Worm (Caenorhabditis elegans) whole organism, late embryonic: Measurements from ENCODE around the gene F28C10.3.

ENCODE experiments used
- C08G9.2 ChIP-seq: sonication (generic microtip); optimal IDR thresholded peaks from 2 replicates; lab custom pipeline; 2016; ENCODE audit warnings: mild to moderate bottlenecking, missing genetic modification characterization, moderate library complexity, missing compliant biosample characterization
- Y22D7AL.16 ChIP-seq: sonication (generic microtip); optimal IDR thresholded peaks from 2 replicates; lab custom pipeline; 2016; ENCODE audit warnings: missing genetic modification characterization, missing compliant biosample characterization
- ahr-1 ChIP-seq: sonication (generic microtip); optimal IDR thresholded peaks from 2 replicates; lab custom pipeline; 2016; ENCODE audit warnings: missing genetic modification characterization, missing compliant biosample characterization
- ama-1 ChIP-seq: fragments of 150-350 bp; optimal IDR thresholded peaks from 2 replicates; lab custom pipeline; 2014
- ceh-18 ChIP-seq: sonication (generic microtip); optimal IDR thresholded peaks from 2 replicates; lab custom pipeline; 2016; ENCODE audit warnings: missing genetic modification characterization, missing compliant biosample characterization
- ceh-19 ChIP-seq: fragments of 200-800 bp; sonication (Bioruptor generic); optimal IDR thresholded peaks from 2 replicates; lab custom pipeline; 2018; ENCODE audit warnings: mild to moderate bottlenecking, missing genetic modification characterization, missing compliant biosample characterization
- ceh-2 ChIP-seq: sonication (generic microtip); optimal IDR thresholded peaks from 2 replicates; lab custom pipeline; 2016; ENCODE audit warnings: missing genotype, missing genetic modification characterization, missing compliant biosample characterization
- ceh-24 ChIP-seq: sonication (generic microtip); optimal IDR thresholded peaks from 2 replicates; lab custom pipeline; 2016; ENCODE audit warnings: mild to moderate bottlenecking, missing genetic modification characterization, missing compliant biosample characterization
- ceh-34 ChIP-seq: sonication (generic microtip); optimal IDR thresholded peaks from 2 replicates; lab custom pipeline; 2016; ENCODE audit warnings: mild to moderate bottlenecking, missing genetic modification characterization, missing compliant biosample characterization
- ceh-6 ChIP-seq: fragments of 200-800 bp; sonication (Bioruptor generic); optimal IDR thresholded peaks from 2 replicates; lab custom pipeline; 2018; ENCODE audit warnings: mild to moderate bottlenecking, missing genetic modification characterization, missing compliant biosample characterization
- dmd-4 ChIP-seq: sonication (generic microtip); optimal IDR thresholded peaks from 2 replicates; lab custom pipeline; 2016; ENCODE audit warnings: borderline replicate concordance, missing genetic modification characterization, missing compliant biosample characterization
- dve-1 ChIP-seq: sonication (generic microtip); optimal IDR thresholded peaks from 2 replicates; lab custom pipeline; 2017; ENCODE audit warnings: antibody characterized with exemption, mild to moderate bottlenecking, missing genetic modification characterization, missing compliant biosample characterization
- elt-2 ChIP-seq: sonication (generic microtip); optimal IDR thresholded peaks from 2 replicates; lab custom pipeline; 2016; ENCODE audit warnings: missing genetic modification reagents, missing genetic modification characterization, missing compliant biosample characterization
- elt-4 ChIP-seq: sonication (generic microtip); optimal IDR thresholded peaks from 2 replicates; lab custom pipeline; 2016; ENCODE audit warnings: missing genetic modification characterization, missing compliant biosample characterization
- eyg-1 ChIP-seq: sonication (generic microtip); optimal IDR thresholded peaks from 2 replicates; lab custom pipeline; 2016; ENCODE audit warnings: missing genotype, missing genetic modification characterization, missing compliant biosample characterization
- hlh-13 ChIP-seq: fragments of 200-800 bp; sonication (Bioruptor generic); optimal IDR thresholded peaks from 2 replicates; lab custom pipeline; 2018; ENCODE audit warnings: mild to moderate bottlenecking, missing genetic modification characterization, missing compliant biosample characterization
- hlh-15 ChIP-seq: sonication (generic microtip); optimal IDR thresholded peaks from 2 replicates; lab custom pipeline; 2016; ENCODE audit warnings: missing genetic modification characterization, missing compliant biosample characterization
- lin-11 ChIP-seq: fragments of 200-800 bp; sonication (Bioruptor generic); optimal IDR thresholded peaks from 2 replicates; lab custom pipeline; 2018; ENCODE audit warnings: mild to moderate bottlenecking, missing genetic modification characterization, missing compliant biosample characterization
- mec-3 ChIP-seq: sonication (generic microtip); optimal IDR thresholded peaks from 2 replicates; lab custom pipeline; 2016; ENCODE audit warnings: borderline replicate concordance, missing genetic modification characterization, missing compliant biosample characterization
- nfya-1 ChIP-seq: sonication (generic microtip); optimal IDR thresholded peaks from 2 replicates; lab custom pipeline; 2017; ENCODE audit warnings: missing genetic modification characterization, mild to moderate bottlenecking, missing compliant biosample characterization, antibody characterized with exemption, moderate library complexity
- nhr-11 ChIP-seq: fragments of 150-350 bp; optimal IDR thresholded peaks from 2 replicates; lab custom pipeline; 2014; ENCODE audit warnings: missing biosample characterization, missing genetic modification characterization
- nhr-232 ChIP-seq: sonication (generic microtip); optimal IDR thresholded peaks from 2 replicates; lab custom pipeline; 2016; ENCODE audit warnings: missing genetic modification characterization, missing compliant biosample characterization
- npax-4 ChIP-seq: sonication (generic microtip); optimal IDR thresholded peaks from 2 replicates; lab custom pipeline; 2016; ENCODE audit warnings: missing genetic modification characterization, missing compliant biosample characterization
- odd-2 ChIP-seq: sonication (generic microtip); optimal IDR thresholded peaks from 2 replicates; lab custom pipeline; 2017; ENCODE audit warnings: antibody characterized with exemption, mild to moderate bottlenecking, missing genetic modification characterization, missing compliant biosample characterization
- pax-1 ChIP-seq: fragments of 150-350 bp; optimal IDR thresholded peaks from 2 replicates; lab custom pipeline; 2014; ENCODE audit warnings: missing biosample characterization, missing genetic modification characterization
- pros-1 ChIP-seq: fragments of 150-350 bp; optimal IDR thresholded peaks from 2 replicates; lab custom pipeline; 2014; ENCODE audit warnings: missing biosample characterization, missing genetic modification reagents, missing genetic modification characterization
- syd-9 ChIP-seq: sonication (generic microtip); optimal IDR thresholded peaks from 2 replicates; lab custom pipeline; 2016; ENCODE audit warnings: mild to moderate bottlenecking, missing genetic modification characterization, moderate library complexity, missing compliant biosample characterization
- tbx-2 ChIP-seq: sonication (generic microtip); optimal IDR thresholded peaks from 2 replicates; lab custom pipeline; 2016; ENCODE audit warnings: missing genetic modification characterization, missing compliant biosample characterization
- tbx-7 ChIP-seq: sonication (generic microtip); optimal IDR thresholded peaks from 2 replicates; lab custom pipeline; 2016; ENCODE audit warnings: missing genotype, missing genetic modification characterization, missing compliant biosample characterization
- unc-3 ChIP-seq, 2 experiments: fragments of 200-800 bp in 1 of 2; sonication (Bioruptor generic) in 1 of 2; sonication (generic microtip) in 1 of 2; conservative IDR thresholded peaks in 1 of 2; optimal IDR thresholded peaks in 1 of 2; 2 replicates each; pipeline versions ENCODE4 v1.3.6 to Lab custom; 2016 to 2022; ENCODE audit warnings: missing compliant biosample characterization in 2 of 2, missing genetic modification characterization in 2 of 2, missing genetic modification reagents in 1 of 2
- unc-42 ChIP-seq: sonication (generic microtip); optimal IDR thresholded peaks from 2 replicates; lab custom pipeline; 2016; ENCODE audit warnings: missing genotype, missing genetic modification characterization, missing compliant biosample characterization
- unc-55 ChIP-seq: sonication (generic microtip); optimal IDR thresholded peaks from 2 replicates; lab custom pipeline; 2017; ENCODE audit warnings: missing biosample characterization, missing genetic modification reagents, missing genetic modification characterization

The F28C10.3 gene

ce11 chrX:505014-505413 is 30.6 kb downstream of the F28C10.3 start:
- TF ChIP-seq nfya-1 (tag; lab: Kevin White, UChicago), result no peak
- no peak for TF ChIP-seq Y22D7AL.16 (tag; lab: Kevin White, UChicago)
- no peak for TF ChIP-seq tbx-2
- no peak for TF ChIP-seq ceh-19 (GFP tag; lab: Kevin White, UChicago)
- no peak for TF ChIP-seq elt-4 (tag; lab: Kevin White, UChicago)

- TF ChIP-seq ama-1 (no peak), ceh-6 (no peak), ceh-19 (GFP tag; lab: Kevin White, UChicago) (no peak), C08G9.2 (tag; lab: Kevin White, UChicago) (no peak), mec-3 (tag; lab: Kevin White, UChicago) (no peak)
Observed at ce11 chrX:504046-504843, 31.4 kb downstream of the F28C10.3 start.

DNA sequence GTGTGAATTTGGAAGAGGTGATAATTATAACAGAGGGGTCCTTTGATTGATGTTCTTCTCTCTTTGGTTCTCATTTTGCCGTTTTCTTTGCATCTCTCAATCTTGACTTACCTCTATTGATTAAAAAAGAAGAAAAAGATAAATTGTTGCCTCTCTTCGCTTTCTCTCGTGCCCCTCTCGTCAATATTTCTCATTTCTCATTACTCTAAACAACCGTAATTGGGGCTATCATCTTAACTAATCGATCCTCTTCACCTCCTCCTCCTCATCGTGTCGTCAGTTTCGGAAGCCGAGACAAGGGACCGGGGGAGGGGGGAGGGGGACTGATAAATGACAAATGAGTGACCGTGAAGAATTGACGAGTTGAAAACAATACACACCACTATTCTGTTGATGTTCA is 37.0 kb downstream of the F28C10.3 start:
- TF ChIP-seq ceh-34 (tag; lab: Kevin White, UChicago), result no peak

DNA sequence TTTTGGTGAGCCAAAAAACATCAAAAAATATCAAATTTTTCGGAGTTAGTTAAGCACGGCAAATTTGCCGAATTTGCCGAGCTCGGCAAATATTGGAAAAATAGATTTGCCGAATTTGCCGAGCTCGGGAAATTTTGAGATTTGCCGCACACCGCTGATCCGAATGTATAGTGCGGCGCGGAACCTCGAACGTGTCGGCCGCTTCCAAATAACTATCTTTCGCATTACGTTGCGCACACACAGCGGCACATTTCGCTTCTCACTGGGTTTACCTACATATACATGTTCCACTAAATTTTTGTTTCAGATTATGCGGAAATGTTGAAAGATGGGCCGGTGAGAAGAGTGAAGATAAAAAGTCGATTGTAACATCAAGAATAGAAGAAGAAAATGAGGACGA is 38.8 kb downstream of the F28C10.3 start:
- TF ChIP-seq ceh-19 (GFP tag; lab: Kevin White, UChicago), result no peak
- TF ChIP-seq eyg-1 (tag; lab: Kevin White, UChicago), result no peak
- no peak for TF ChIP-seq unc-42
- TF ChIP-seq lin-11 (tag; lab: Kevin White, UChicago), result no peak
- TF ChIP-seq syd-9, result no peak
- no peak for TF ChIP-seq dve-1 (tag; lab: Kevin White, UChicago)
- TF ChIP-seq hlh-15 (tag; lab: Kevin White, UChicago), result no peak
- TF ChIP-seq pax-1 (tag; lab: Kevin White, UChicago), result no peak
- TF ChIP-seq ahr-1, result no peak
- no peak for TF ChIP-seq ama-1
- no peak for TF ChIP-seq unc-3 (GFP tag; conservative IDR thresholded peaks at IDR 0.05; lab: Robert Waterston, UW)
- TF ChIP-seq unc-3 (tag; optimal IDR thresholded peaks at IDR 0.05; lab: Kevin White, UChicago), result no peak
- TF ChIP-seq pros-1 (tag; lab: Kevin White, UChicago), result no peak
- no peak for TF ChIP-seq npax-4 (tag; lab: Kevin White, UChicago)
- no peak for TF ChIP-seq hlh-13 (GFP tag; lab: Kevin White, UChicago)
- TF ChIP-seq, all 69 proteins: peak for 0

- TF ChIP-seq pax-1 (tag; lab: Kevin White, UChicago) (no peak), tbx-2 (no peak), unc-55 (GFP tag; lab: Kevin White, UChicago) (peak; percentile 56), ceh-24 (tag; lab: Kevin White, UChicago) (no peak), eyg-1 (tag; lab: Kevin White, UChicago) (no peak), dmd-4 (tag; lab: Kevin White, UChicago) (no peak), ceh-19 (GFP tag; lab: Kevin White, UChicago) (no peak), ceh-18 (peak; percentile 50), ceh-2 (tag; lab: Kevin White, UChicago) (no peak), hlh-15 (tag; lab: Kevin White, UChicago) (no peak), ceh-34 (tag; lab: Kevin White, UChicago) (no peak), odd-2 (tag; lab: Kevin White, UChicago) (no peak), elt-2 (no peak), tbx-7 (tag; lab: Kevin White, UChicago) (no peak), nhr-232 (tag; lab: Kevin White, UChicago) (no peak), elt-4 (tag; lab: Kevin White, UChicago) (no peak), nhr-11 (no peak)
Observed at ce11 chrX:492919-493318, 42.7 kb downstream of the F28C10.3 start, which contains the start of gene B0310.1. Gene B0310.1 (plus strand): TSS chrX:493228.
